Fruit fly (Drosophila melanogaster) whole organism, embryonic: ENCODE data around the gene CG4607.

Experiments
- Abd-B ChIP-seq: fragments of 200-800 bp; sonication (Bioruptor generic); optimal IDR thresholded peaks from 2 replicates; lab custom pipeline; 2018; ENCODE audit warnings: missing biosample characterization, mild to moderate bottlenecking, missing genetic modification characterization, moderate library complexity
- Bgb ChIP-seq: fragments of 200-800 bp; sonication (Bioruptor generic); IDR thresholded peaks from 2 replicates; pipeline ENCODE4 v1.3.6; 2022; ENCODE audit warnings: missing biosample characterization, missing genetic modification characterization; ENCODE audit not compliant: partially characterized antibody
- CG10565 ChIP-seq: fragments of 200-800 bp; sonication (Bioruptor generic); optimal IDR thresholded peaks from 3 replicates; lab custom pipeline; 2016; ENCODE audit warnings: missing biosample characterization, mild to moderate bottlenecking, missing genetic modification characterization
- CG1602 ChIP-seq: fragments of 200-800 bp; sonication (Bioruptor generic); optimal IDR thresholded peaks from 3 replicates; lab custom pipeline; 2016; ENCODE audit warnings: missing biosample characterization, missing genetic modification characterization
- CG17361 ChIP-seq: fragments of 200-800 bp; sonication (Bioruptor generic); IDR thresholded peaks from 3 replicates; pipeline ENCODE4 v1.3.6; 2022; ENCODE audit warnings: missing biosample characterization, missing genetic modification characterization
- CG18599 ChIP-seq: fragments of 200-800 bp; sonication (Bioruptor generic); optimal IDR thresholded peaks from 3 replicates; lab custom pipeline; 2017; ENCODE audit warnings: missing biosample characterization, missing genetic modification characterization, mild to moderate bottlenecking, moderate library complexity, missing genetic modification reagents
- CG2120 ChIP-seq: fragments of 200-800 bp; sonication (Bioruptor generic); optimal IDR thresholded peaks from 3 replicates; lab custom pipeline; 2016; ENCODE audit warnings: missing biosample characterization, missing genetic modification characterization
- CG2199 ChIP-seq: fragments of 200-800 bp; sonication (Bioruptor generic); IDR thresholded peaks from 3 replicates; pipeline ENCODE4 v1.3.6; 2022; ENCODE audit warnings: missing biosample characterization, missing genetic modification characterization
- CG3065 ChIP-seq: fragments of 200-800 bp; sonication (Bioruptor generic); optimal IDR thresholded peaks from 2 replicates; lab custom pipeline; 2016; ENCODE audit warnings: missing biosample characterization, missing genetic modification characterization
- CG3847 ChIP-seq: fragments of 200-800 bp; sonication (Bioruptor generic); IDR thresholded peaks from 2 replicates; pipeline ENCODE4 v1.3.6; 2022; ENCODE audit warnings: missing biosample characterization, missing genetic modification characterization
- CG4424 ChIP-seq: fragments of 200-800 bp; sonication (Bioruptor generic); optimal IDR thresholded peaks from 3 replicates; lab custom pipeline; 2016; ENCODE audit warnings: missing biosample characterization, missing genetic modification characterization
- CG6254 ChIP-seq: fragments of 200-800 bp; sonication (Bioruptor generic); optimal IDR thresholded peaks from 3 replicates; lab custom pipeline; 2017; ENCODE audit warnings: mild to moderate bottlenecking, missing biosample characterization, missing genetic modification reagents, missing genetic modification characterization
- CG6791 ChIP-seq: fragments of 200-800 bp; sonication (Bioruptor generic); IDR thresholded peaks from 3 replicates; pipeline ENCODE4 v1.3.6; 2022; ENCODE audit warnings: missing biosample characterization, missing genetic modification characterization; ENCODE audit not compliant: partially characterized antibody
- CG6813 ChIP-seq: fragments of 200-800 bp; sonication (Bioruptor generic); optimal IDR thresholded peaks from 2 replicates; lab custom pipeline; 2017; ENCODE audit warnings: missing biosample characterization, missing genetic modification characterization, mild to moderate bottlenecking, moderate library complexity, missing genetic modification reagents
- CG7271 ChIP-seq: fragments of 200-800 bp; sonication (Bioruptor generic); optimal IDR thresholded peaks from 2 replicates; lab custom pipeline; 2018; ENCODE audit warnings: missing biosample characterization, mild to moderate bottlenecking, missing genetic modification characterization, moderate library complexity
- CG7963 ChIP-seq: fragments of 200-800 bp; sonication (Bioruptor generic); IDR thresholded peaks from 3 replicates; pipeline ENCODE4 v1.3.6; 2022; ENCODE audit warnings: missing biosample characterization, missing genetic modification characterization; ENCODE audit not compliant: partially characterized antibody
- Camta ChIP-seq: fragments of 200-800 bp; sonication (Bioruptor generic); optimal IDR thresholded peaks from 2 replicates; lab custom pipeline; 2016; ENCODE audit warnings: missing biosample characterization, missing genetic modification characterization
- Doc2 ChIP-seq: fragments of 200-800 bp; sonication (Bioruptor generic); IDR thresholded peaks from 2 replicates; pipeline ENCODE4 v1.3.6; 2022; ENCODE audit warnings: missing biosample characterization, missing genetic modification characterization
- Fer1 ChIP-seq: fragments of 200-800 bp; sonication (Bioruptor generic); optimal IDR thresholded peaks from 2 replicates; lab custom pipeline; 2017; ENCODE audit warnings: missing biosample characterization, mild to moderate bottlenecking, missing genetic modification characterization
- H15 ChIP-seq: fragments of 200-800 bp; sonication (Bioruptor generic); IDR thresholded peaks from 3 replicates; pipeline ENCODE4 v1.3.6; 2022; ENCODE audit warnings: missing biosample characterization, missing genetic modification characterization
- HLH54F ChIP-seq: fragments of 200-800 bp; sonication (Bioruptor generic); optimal IDR thresholded peaks from 3 replicates; lab custom pipeline; 2016; ENCODE audit warnings: missing biosample characterization, missing genetic modification characterization
- Hr39 ChIP-seq: fragments of >200 bp; optimal IDR thresholded peaks from 2 replicates; lab custom pipeline; 2017
- Kr ChIP-seq: fragments of 200-800 bp; sonication (Bioruptor generic); optimal IDR thresholded peaks from 2 replicates; lab custom pipeline; 2017; ENCODE audit warnings: missing biosample characterization, mild to moderate bottlenecking, missing genetic modification characterization
- MTF-1 ChIP-seq: fragments of 200-800 bp; sonication (Bioruptor generic); optimal IDR thresholded peaks from 2 replicates; lab custom pipeline; 2018; ENCODE audit warnings: missing biosample characterization, mild to moderate bottlenecking, missing genetic modification characterization, borderline replicate concordance
- Pdp1 ChIP-seq, 2 experiments: fragments of 200-800 bp; sonication (Bioruptor generic); optimal IDR thresholded peaks; 3 replicates each; lab custom pipeline; 2016; ENCODE audit warnings: missing biosample characterization in 2 of 2, missing genetic modification characterization in 2 of 2, mild to moderate bottlenecking in 1 of 2, moderate library complexity in 1 of 2
- Trl ChIP-seq, 3 experiments: fragments of >200 bp in 2 of 3; fragments of 200-800 bp in 1 of 3; sonication (Bioruptor generic) in 1 of 3; optimal IDR thresholded peaks; 2 replicates in 1 of 3; 3 replicates in 2 of 3; lab custom pipeline; 2016 to 2017; ENCODE audit warnings: missing biosample characterization in 1 of 3, missing genetic modification characterization in 1 of 3
- Vsx1 ChIP-seq: fragments of 200-800 bp; sonication (Bioruptor generic); optimal IDR thresholded peaks from 2 replicates; lab custom pipeline; 2017; ENCODE audit warnings: missing biosample characterization, mild to moderate bottlenecking, missing genetic modification characterization, missing genetic modification reagents
- ac ChIP-seq: fragments of 200-800 bp; sonication (Bioruptor generic); optimal IDR thresholded peaks from 3 replicates; lab custom pipeline; 2017; ENCODE audit warnings: missing biosample characterization, mild to moderate bottlenecking, missing genetic modification characterization
- al ChIP-seq: fragments of 200-800 bp; sonication (Bioruptor generic); IDR thresholded peaks from 2 replicates; pipeline ENCODE4 v1.3.6; 2022; ENCODE audit warnings: missing biosample characterization, missing genetic modification characterization
- ash1 ChIP-seq: fragments of 200-800 bp; sonication (Bioruptor generic); optimal IDR thresholded peaks from 2 replicates; lab custom pipeline; 2018; ENCODE audit warnings: missing biosample characterization, mild to moderate bottlenecking, missing genetic modification characterization
- bcd ChIP-seq: fragments of 200-800 bp; sonication (Bioruptor generic); optimal IDR thresholded peaks from 2 replicates; lab custom pipeline; 2017; ENCODE audit warnings: missing biosample characterization, mild to moderate bottlenecking, missing genetic modification characterization
- bsh ChIP-seq, 2 experiments: fragments of 200-800 bp; sonication (Bioruptor generic); optimal IDR thresholded peaks; 2 replicates each; lab custom pipeline; 2017 to 2018; ENCODE audit warnings: mild to moderate bottlenecking in 2 of 2, missing biosample characterization in 2 of 2, missing genetic modification characterization in 2 of 2, moderate library complexity in 1 of 2
- cas ChIP-seq: fragments of 200-800 bp; sonication (Bioruptor generic); IDR thresholded peaks from 2 replicates; pipeline ENCODE4 v1.3.6; 2022; ENCODE audit warnings: missing biosample characterization, missing genetic modification characterization
- danr ChIP-seq: fragments of 200-800 bp; sonication (Bioruptor generic); IDR thresholded peaks from 2 replicates; pipeline ENCODE4 v1.3.6; 2022; ENCODE audit warnings: missing biosample characterization, missing genetic modification characterization
- gcm2 ChIP-seq: fragments of 200-800 bp; sonication (Bioruptor generic); optimal IDR thresholded peaks from 2 replicates; lab custom pipeline; 2016; ENCODE audit warnings: missing biosample characterization, missing genetic modification characterization
- her ChIP-seq: fragments of 200-800 bp; sonication (Bioruptor generic); optimal IDR thresholded peaks from 2 replicates; lab custom pipeline; 2016; ENCODE audit warnings: missing biosample characterization, missing genetic modification characterization
- insv ChIP-seq, 2 experiments: fragments of 200-800 bp; sonication (Bioruptor generic); optimal IDR thresholded peaks; 3 replicates each; lab custom pipeline; 2016 to 2018; ENCODE audit warnings: missing biosample characterization in 2 of 2, missing genetic modification characterization in 2 of 2
- kay ChIP-seq: fragments of 200-800 bp; sonication (Bioruptor generic); optimal IDR thresholded peaks from 2 replicates; lab custom pipeline; 2016; ENCODE audit warnings: missing biosample characterization, missing genetic modification characterization
- mirr ChIP-seq: fragments of 200-800 bp; sonication (Bioruptor generic); optimal IDR thresholded peaks from 3 replicates; lab custom pipeline; 2018; ENCODE audit warnings: missing biosample characterization, mild to moderate bottlenecking, missing genetic modification characterization
- nmo ChIP-seq: fragments of 200-800 bp; sonication (Bioruptor generic); optimal IDR thresholded peaks from 2 replicates; lab custom pipeline; 2018; ENCODE audit warnings: missing biosample characterization, mild to moderate bottlenecking, missing genetic modification characterization, moderate library complexity
- onecut ChIP-seq: fragments of 200-800 bp; sonication (Bioruptor generic); IDR thresholded peaks from 2 replicates; pipeline ENCODE4 v1.3.6; 2022; ENCODE audit warnings: missing biosample characterization, missing genetic modification characterization
- pb ChIP-seq: fragments of 200-800 bp; sonication (Bioruptor generic); optimal IDR thresholded peaks from 3 replicates; lab custom pipeline; 2016; ENCODE audit warnings: missing biosample characterization, missing genetic modification characterization
- sim ChIP-seq: fragments of 200-800 bp; sonication (Bioruptor generic); IDR thresholded peaks from 2 replicates; pipeline ENCODE4 v1.3.6; 2022; ENCODE audit warnings: missing biosample characterization, missing genetic modification characterization
- tio ChIP-seq: fragments of 200-800 bp; sonication (Bioruptor generic); optimal IDR thresholded peaks from 2 replicates; lab custom pipeline; 2017; ENCODE audit warnings: missing biosample characterization, missing genetic modification characterization, inconsistent platforms
- tup ChIP-seq: fragments of 200-800 bp; sonication (Bioruptor generic); optimal IDR thresholded peaks from 2 replicates; lab custom pipeline; 2016; ENCODE audit warnings: missing biosample characterization, mild to moderate bottlenecking, missing genetic modification characterization, moderate library complexity
- usp ChIP-seq: fragments of >200 bp; optimal IDR thresholded peaks from 2 replicates; lab custom pipeline; 2017; ENCODE audit warnings: missing biosample characterization, missing genetic modification characterization
- vvl ChIP-seq: fragments of 200-800 bp; sonication (Bioruptor generic); IDR thresholded peaks from 2 replicates; pipeline ENCODE4 v1.3.6; 2022; ENCODE audit warnings: missing biosample characterization, missing genetic modification characterization
- wek ChIP-seq: fragments of 200-800 bp; sonication (Bioruptor generic); optimal IDR thresholded peaks from 3 replicates; lab custom pipeline; 2018; ENCODE audit warnings: missing biosample characterization, mild to moderate bottlenecking, missing genetic modification characterization, moderate library complexity
- yki ChIP-seq: fragments of >200 bp; optimal IDR thresholded peaks from 3 replicates; lab custom pipeline; 2018
- zfh1 ChIP-seq: fragments of 200-800 bp; sonication (Bioruptor generic); IDR thresholded peaks from 3 replicates; pipeline ENCODE4 v1.3.6; 2022; ENCODE audit warnings: missing biosample characterization, missing genetic modification characterization
- zfh2 ChIP-seq: fragments of 200-800 bp; sonication (Bioruptor generic); optimal IDR thresholded peaks from 2 replicates; lab custom pipeline; 2016; ENCODE audit warnings: missing biosample characterization, missing genetic modification characterization

The CG4607 gene

DNA sequence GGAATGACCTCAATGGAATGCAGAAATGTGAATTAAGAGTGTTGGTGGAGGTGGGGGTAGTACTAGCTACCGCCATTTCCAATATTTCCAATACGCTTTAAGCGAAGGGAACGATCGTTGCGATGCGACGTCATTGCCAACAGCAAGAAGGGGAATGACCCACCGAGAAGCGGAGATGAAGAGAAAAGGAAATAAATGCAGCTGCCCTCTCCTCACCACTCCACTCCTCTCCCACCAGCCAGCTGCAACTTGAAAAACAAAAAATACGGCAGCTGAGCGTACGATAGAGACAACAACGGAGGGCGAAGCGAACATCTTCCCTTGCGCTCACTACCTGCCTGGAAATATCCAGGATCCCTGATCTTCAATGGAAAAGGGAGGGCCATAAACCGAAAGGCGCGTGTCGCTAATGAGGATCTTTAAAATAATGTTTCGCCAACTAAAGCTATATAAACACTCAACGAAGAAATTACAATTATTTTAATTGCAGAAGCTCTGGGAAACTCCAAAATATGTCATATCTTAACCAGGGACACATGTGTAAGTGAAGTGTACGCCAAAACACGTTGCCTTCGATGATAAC is 26.8 kb downstream of the CG4607 start (continued):
- TF ChIP-seq H15 (GFP tag; lab: Robert Waterston, UW) = no peak; the same call in 2 of the 3 replicates
- no peak for TF ChIP-seq tio (GFP tag; lab: Kevin White, UChicago)
- no peak for TF ChIP-seq pb
- no peak for TF ChIP-seq al (GFP tag; lab: Robert Waterston, UW)
- peak; percentile 66 for TF ChIP-seq ac (GFP tag; lab: Kevin White, UChicago)
- no peak for TF ChIP-seq vvl (GFP tag; lab: Robert Waterston, UW)
- no peak for TF ChIP-seq cas
- TF ChIP-seq kay (GFP tag; lab: Kevin White, UChicago) = no peak
- 0 out of 2 replicates have a peak, but pooled peaks have one; percentile 1 for TF ChIP-seq CG3847 (GFP tag; lab: Robert Waterston, UW)
- TF ChIP-seq Abd-B (GFP tag; lab: Kevin White, UChicago) = no peak
- no peak for TF ChIP-seq CG6813 (GFP tag; lab: Kevin White, UChicago)
- no peak for TF ChIP-seq her (GFP tag; lab: Kevin White, UChicago)
- TF ChIP-seq Trl (optimal IDR thresholded peaks at IDR 0.05; lab: Kevin White, UChicago) = peak in 1 of 2 experiments; percentile 45
- no peak for TF ChIP-seq Trl (GFP tag; optimal IDR thresholded peaks at IDR 0.05; lab: Kevin White, UChicago)
- no peak for TF ChIP-seq CG4424 (GFP tag; lab: Kevin White, UChicago)
- no peak; the same call in 2 of the 3 replicates for TF ChIP-seq CG17361
- TF ChIP-seq CG2120 = no peak
- TF ChIP-seq Hr39 (lab: Kevin White, UChicago) = no peak
- TF ChIP-seq Bgb = no peak
- no peak for TF ChIP-seq bcd (GFP tag; lab: Kevin White, UChicago)
- no peak for TF ChIP-seq Doc2 (GFP tag; lab: Robert Waterston, UW)
- no peak for TF ChIP-seq CG18599
- TF ChIP-seq CG7271 (tag; lab: Kevin White, UChicago) = no peak
- no peak for TF ChIP-seq MTF-1 (GFP tag; lab: Kevin White, UChicago)
- TF ChIP-seq tup (GFP tag; lab: Kevin White, UChicago) = no peak
- no peak for TF ChIP-seq wek (GFP tag; lab: Kevin White, UChicago)
- TF ChIP-seq usp (GFP tag; lab: Kevin White, UChicago) = no peak
- TF ChIP-seq Kr = no peak
- TF ChIP-seq danr (GFP tag; lab: Robert Waterston, UW) = 0 out of 2 replicates have a peak, but pooled peaks have one; percentile 2
- no peak for TF ChIP-seq CG1602
- TF ChIP-seq CG7963 (GFP tag; lab: Robert Waterston, UW) = no peak
- TF ChIP-seq onecut = no peak
- TF ChIP-seq yki = no peak
- TF ChIP-seq Camta (GFP tag; lab: Kevin White, UChicago) = no peak
- no peak for TF ChIP-seq gcm2 (GFP tag; lab: Kevin White, UChicago)
- TF ChIP-seq Vsx1 (GFP tag; lab: Kevin White, UChicago) = no peak
- no peak for TF ChIP-seq HLH54F (GFP tag; lab: Kevin White, UChicago)
- TF ChIP-seq nmo (GFP tag; lab: Kevin White, UChicago) = no peak

- TF ChIP-seq sim (no peak), CG2199 (GFP tag; lab: Robert Waterston, UW) (peak; percentile 57; the same call in 1 of the 3 replicates), wek (GFP tag; lab: Kevin White, UChicago) (peak; percentile 66), zfh1 (GFP tag; lab: Robert Waterston, UW) (peak; percentile 63; the same call in 2 of the 3 replicates), Pdp1 (GFP tag; optimal IDR thresholded peaks at IDR 0.05; lab: Kevin White, UChicago) (peak; percentile 49 to 81), tup (GFP tag; lab: Kevin White, UChicago) (peak; percentile 2), insv (GFP tag; optimal IDR thresholded peaks at IDR 0.05; lab: Kevin White, UChicago) (peak in 1 of 2 experiments; percentile 19), CG3065 (GFP tag; lab: Kevin White, UChicago) (no peak), H15 (GFP tag; lab: Robert Waterston, UW) (no peak), zfh2 (GFP tag; lab: Kevin White, UChicago) (peak; percentile 69), mirr (peak; percentile 82), bsh (GFP tag; optimal IDR thresholded peaks at IDR 0.05; lab: Kevin White, UChicago) (peak; percentile 2 to 84), CG6791 (GFP tag; lab: Robert Waterston, UW) (no peak), CG6254 (GFP tag; lab: Kevin White, UChicago) (peak; percentile 55), Fer1 (GFP tag; lab: Kevin White, UChicago) (peak; percentile 92), ash1 (GFP tag; lab: Kevin White, UChicago) (no peak), CG10565 (GFP tag; lab: Kevin White, UChicago) (no peak)
Observed at dm6 chrX:7096495-7096995, 27.3 kb downstream of the CG4607 start.
